Fruit fly (Drosophila melanogaster): Measurements from ENCODE around the gene NimC3.

dm6 chr2L:14019654-14020053 is 354 bp downstream of the NimC3 start:
- TF ChIP-seq Ets96B (tag; optimal IDR thresholded peaks at IDR 0.05), result no peak
- no peak for TF ChIP-seq Smox (GFP tag; optimal IDR thresholded peaks at IDR 0.05)
- no peak for TF ChIP-seq OdsH (GFP tag; optimal IDR thresholded peaks at IDR 0.05)
- TF ChIP-seq CG7368 (GFP tag; optimal IDR thresholded peaks at IDR 0.05), result no peak
- TF ChIP-seq spab (GFP tag; optimal IDR thresholded peaks at IDR 0.05), result no peak
- TF ChIP-seq fd59A (GFP tag; optimal IDR thresholded peaks at IDR 0.05), result no peak

All from whole organism, prepupa.